Worm (Caenorhabditis elegans): ENCODE results near the gene K04C2.5.

The K04C2.5 gene

ce11 chrIII:6891560-6891959 lies at the start of gene K04C2.5:
K04C2.5 (minus strand) TSS chrIII:6891660.
- TF ChIP-seq tbx-2 (tag; optimal IDR thresholded peaks at IDR 0.05) (no peak), daf-12 (tag; optimal IDR thresholded peaks at IDR 0.05) (no peak), R02D3.7 (tag; optimal IDR thresholded peaks at IDR 0.05) (no peak)

ce11 chrIII:6939523-6939922 lies 48.1 kb upstream of the K04C2.5 start, which contains the start of gene F57B9.3:
F57B9.3 (plus strand) TSS chrIII:6939823.
- TF ChIP-seq aly-2 (tag; optimal IDR thresholded peaks at IDR 0.05) (no peak), pha-4 (tag; optimal IDR thresholded peaks at IDR 0.05) (peak; percentile 43)

DNA sequence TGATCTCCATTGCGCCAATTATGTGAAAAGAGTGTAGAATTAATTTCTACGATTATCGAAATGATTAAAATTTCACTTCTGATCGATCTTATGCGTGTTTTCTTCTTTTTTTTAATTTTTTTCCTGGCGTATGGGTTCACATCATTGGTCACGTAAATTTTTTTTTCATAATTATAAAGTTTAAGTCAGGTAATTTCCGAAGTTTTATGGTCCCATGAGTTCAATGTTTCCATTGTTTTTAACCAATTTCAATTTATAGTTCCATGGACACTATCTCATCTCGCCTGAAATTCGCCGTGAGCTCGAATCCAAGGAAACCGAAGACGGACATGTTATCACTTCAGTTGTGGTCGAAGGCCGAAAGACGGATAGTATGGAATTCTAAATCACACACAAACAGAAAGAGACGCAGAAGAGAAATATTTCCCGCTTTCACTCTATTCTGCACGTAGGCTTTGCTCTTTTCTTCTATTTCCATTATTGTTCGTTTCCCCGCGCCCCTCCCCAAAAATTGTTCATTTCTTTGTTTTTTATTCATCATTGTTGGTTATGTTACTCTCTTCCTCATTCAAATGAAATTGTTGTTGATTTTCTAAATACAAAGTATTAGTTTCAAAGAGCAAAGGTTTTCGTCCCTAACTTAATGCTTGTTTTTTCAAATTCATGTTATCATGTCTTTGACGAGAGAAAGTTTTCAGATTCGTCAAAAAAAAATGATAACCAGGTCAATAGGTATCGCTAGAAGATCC lies 44.0 kb upstream of the K04C2.5 start, which contains the start of the genes F57B9.8 and coq-2:
F57B9.8 (minus strand) TSS at position 51 of the 749 bp plus-strand sequence.
coq-2 (plus strand) TSS at position 699 of the 749 bp plus-strand sequence.
- TF ChIP-seq fkh-10 (GFP tag; optimal IDR thresholded peaks at IDR 0.05) (no peak), ceh-9 (tag; optimal IDR thresholded peaks at IDR 0.05) (no peak), pha-4 (tag; optimal IDR thresholded peaks at IDR 0.05) (no peak), unc-62 (GFP tag; optimal IDR thresholded peaks at IDR 0.05) (no peak), fkh-2 (tag; optimal IDR thresholded peaks at IDR 0.05) (no peak), nhr-25 (tag; optimal IDR thresholded peaks at IDR 0.05) (no peak), ceh-28 (tag; optimal IDR thresholded peaks at IDR 0.05) (no peak), nhr-43 (tag; optimal IDR thresholded peaks at IDR 0.05; ENCODE audit: poor library complexity, severe bottlenecking) (no peak), aly-2 (tag; optimal IDR thresholded peaks at IDR 0.05) (no peak), nhr-77 (tag; optimal IDR thresholded peaks at IDR 0.05) (no peak), daf-12 (tag; optimal IDR thresholded peaks at IDR 0.05) (no peak), nhr-76 (tag; optimal IDR thresholded peaks at IDR 0.05) (no peak), ama-1 (optimal IDR thresholded peaks at IDR 0.05) (no peak), elt-2 (tag; optimal IDR thresholded peaks at IDR 0.05) (no peak), ZK546.5 (tag; optimal IDR thresholded peaks at IDR 0.05) (no peak), sea-2 (GFP tag; optimal IDR thresholded peaks at IDR 0.05) (no peak), ceh-82 (tag; optimal IDR thresholded peaks at IDR 0.05) (no peak)

DNA sequence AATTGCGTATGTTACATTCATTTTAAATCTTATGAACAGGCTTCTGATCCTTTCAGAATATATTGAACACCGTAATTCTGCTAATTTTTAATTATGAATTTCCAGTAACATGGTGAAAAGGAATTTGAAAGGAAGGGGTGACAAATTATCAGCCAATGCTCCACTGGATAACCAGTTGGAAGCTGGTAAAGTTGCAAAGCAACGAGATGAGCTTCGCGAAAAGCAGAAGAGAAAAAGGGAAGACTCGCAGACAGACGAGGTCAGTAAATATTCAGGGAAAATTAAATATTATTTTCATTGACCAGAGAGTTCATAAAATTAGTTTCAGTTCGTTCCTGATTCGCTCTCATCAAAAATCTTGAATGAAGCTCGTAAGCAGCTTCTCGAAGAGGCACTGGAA lies 40.4 kb upstream of the K04C2.5 start, which contains the start of gene byn-1:
byn-1 (plus strand) TSS at position 106 of the 400 bp plus-strand sequence.
- TF ChIP-seq nhr-237 (tag; optimal IDR thresholded peaks at IDR 0.05) (no peak), pqm-1 (tag; optimal IDR thresholded peaks at IDR 0.05) (no peak), nhr-43 (tag; optimal IDR thresholded peaks at IDR 0.05; ENCODE audit: poor library complexity, severe bottlenecking) (no peak), nhr-77 (tag; optimal IDR thresholded peaks at IDR 0.05) (no peak), elt-3 (tag; optimal IDR thresholded peaks at IDR 0.05) (no peak), ceh-9 (tag; optimal IDR thresholded peaks at IDR 0.05) (no peak), sea-2 (GFP tag; optimal IDR thresholded peaks at IDR 0.05) (no peak), lin-39 (tag; optimal IDR thresholded peaks at IDR 0.05) (no peak), tbx-2 (tag; optimal IDR thresholded peaks at IDR 0.05) (no peak), ZK546.5 (tag; optimal IDR thresholded peaks at IDR 0.05) (no peak), fos-1 (tag; optimal IDR thresholded peaks at IDR 0.05) (no peak), fkh-2 (tag; optimal IDR thresholded peaks at IDR 0.05) (no peak), ceh-28 (tag; optimal IDR thresholded peaks at IDR 0.05) (no peak), unc-62 (GFP tag; optimal IDR thresholded peaks at IDR 0.05) (no peak), fkh-10 (GFP tag; optimal IDR thresholded peaks at IDR 0.05) (no peak), skn-1 (tag; optimal IDR thresholded peaks at IDR 0.05) (no peak), zag-1 (tag; optimal IDR thresholded peaks at IDR 0.05) (no peak), nhr-12 (tag; optimal IDR thresholded peaks at IDR 0.05) (no peak), elt-2 (tag; optimal IDR thresholded peaks at IDR 0.05) (no peak)

- no peak for TF ChIP-seq hmg-11 (tag; optimal IDR thresholded peaks at IDR 0.05)
- no peak for TF ChIP-seq ceh-9 (tag; optimal IDR thresholded peaks at IDR 0.05)
- TF ChIP-seq pha-4 (tag; optimal IDR thresholded peaks at IDR 0.05), result peak; percentile 68
- no peak for TF ChIP-seq zag-1 (tag; optimal IDR thresholded peaks at IDR 0.05)
- no peak for TF ChIP-seq egl-5 (tag; optimal IDR thresholded peaks at IDR 0.05)
- no peak for TF ChIP-seq mml-1 (tag; optimal IDR thresholded peaks at IDR 0.05)
- TF ChIP-seq tbx-2 (tag; optimal IDR thresholded peaks at IDR 0.05), result no peak
- no peak for TF ChIP-seq unc-39 (tag; optimal IDR thresholded peaks at IDR 0.05)
- TF ChIP-seq elt-2 (tag; optimal IDR thresholded peaks at IDR 0.05), result peak; percentile 10
- TF ChIP-seq nfya-1 (tag; optimal IDR thresholded peaks at IDR 0.05; ENCODE audit: insufficient read depth), result peak; percentile 71
- TF ChIP-seq ceh-82 (tag; optimal IDR thresholded peaks at IDR 0.05), result no peak
- peak; percentile 32 for TF ChIP-seq nhr-23 (tag; optimal IDR thresholded peaks at IDR 0.05)
- no peak for TF ChIP-seq nhr-77 (tag; optimal IDR thresholded peaks at IDR 0.05)
- peak; percentile 92 for TF ChIP-seq lin-15B (tag; optimal IDR thresholded peaks at IDR 0.05)
- peak; percentile 15 for TF ChIP-seq lin-39 (tag; optimal IDR thresholded peaks at IDR 0.05)
- no peak for TF ChIP-seq elt-3 (tag; optimal IDR thresholded peaks at IDR 0.05)
- no peak for TF ChIP-seq fkh-10 (GFP tag; optimal IDR thresholded peaks at IDR 0.05)
- no peak for TF ChIP-seq snpc-4 (tag; optimal IDR thresholded peaks at IDR 0.05)
- no peak for TF ChIP-seq nhr-76 (tag; optimal IDR thresholded peaks at IDR 0.05)
- no peak for TF ChIP-seq elt-1 (tag; optimal IDR thresholded peaks at IDR 0.05)
Observed at ce11 chrIII:6929558-6930167, 38.2 kb upstream of the K04C2.5 start, which contains the start of gene inf-1. inf-1 (plus strand) TSS chrIII:6930134.
